Fruit fly (Drosophila melanogaster) whole organism, adult: ENCODE results near the gene Cp190.

Source experiments
- CG11617 ChIP-seq: fragments of 200-800 bp; sonication (Bioruptor generic); optimal IDR thresholded peaks from 2 replicates; lab custom pipeline; 2017; ENCODE audit warnings: mild to moderate bottlenecking, missing biosample characterization, missing genetic modification reagents, missing genetic modification characterization
- CG14711 ChIP-seq: fragments of 200-800 bp; sonication (Bioruptor generic); optimal IDR thresholded peaks from 2 replicates; lab custom pipeline; 2018; ENCODE audit warnings: missing biosample characterization, mild to moderate bottlenecking, missing genetic modification characterization, moderate library complexity
- CG1620 ChIP-seq: fragments of 200-800 bp; sonication (Bioruptor generic); optimal IDR thresholded peaks from 2 replicates; lab custom pipeline; 2016; ENCODE audit warnings: missing biosample characterization, missing genetic modification characterization
- CG5204 ChIP-seq: fragments of 200-800 bp; sonication (Bioruptor generic); optimal IDR thresholded peaks from 2 replicates; lab custom pipeline; 2016; ENCODE audit warnings: missing biosample characterization, missing genetic modification characterization
- CG7045 ChIP-seq: fragments of 200-800 bp; sonication (Bioruptor generic); optimal IDR thresholded peaks from 2 replicates; lab custom pipeline; 2017; ENCODE audit warnings: missing biosample characterization, mild to moderate bottlenecking, missing genetic modification characterization
- Crg-1 ChIP-seq: fragments of 200-800 bp; sonication (Bioruptor generic); optimal IDR thresholded peaks from 2 replicates; lab custom pipeline; 2016; ENCODE audit warnings: missing biosample characterization, missing genetic modification characterization
- Hr96 ChIP-seq: fragments of 200-800 bp; sonication (Bioruptor generic); optimal IDR thresholded peaks from 2 replicates; lab custom pipeline; 2016; ENCODE audit warnings: missing biosample characterization, missing genetic modification characterization
- bab1 ChIP-seq: fragments of 200-800 bp; sonication (Bioruptor generic); optimal IDR thresholded peaks from 3 replicates; lab custom pipeline; 2019; ENCODE audit warnings: missing biosample characterization, mild to moderate bottlenecking, missing genetic modification characterization, moderate library complexity
- cic ChIP-seq: fragments of 200-800 bp; sonication (Bioruptor generic); optimal IDR thresholded peaks from 2 replicates; lab custom pipeline; 2017; ENCODE audit warnings: missing biosample characterization, mild to moderate bottlenecking, missing genetic modification characterization, moderate library complexity
- cnc ChIP-seq, 2 experiments: fragments of >200 bp; optimal IDR thresholded peaks; 2 replicates each; lab custom pipeline; 2017
- kay ChIP-seq: fragments of 200-800 bp; sonication (Bioruptor generic); peaks from one replicate; lab custom pipeline; 2016; ENCODE audit warnings: missing biosample characterization, missing genetic modification characterization, borderline replicate concordance
- tj ChIP-seq: fragments of 200-800 bp; sonication (Bioruptor generic); optimal IDR thresholded peaks from 3 replicates; lab custom pipeline; 2017; ENCODE audit warnings: missing biosample characterization, mild to moderate bottlenecking, missing genetic modification characterization, moderate library complexity
- toe ChIP-seq: fragments of 200-800 bp; sonication (Bioruptor generic); optimal IDR thresholded peaks from 2 replicates; lab custom pipeline; 2016; ENCODE audit warnings: missing biosample characterization, missing genetic modification characterization

dm6 chr3R:15290642-15291118 is 15.6 kb upstream of the Cp190 start, which contains the start of gene CG45218:
- TF ChIP-seq cic: peak; percentile 53
- TF ChIP-seq CG7045: no peak
- no peak for TF ChIP-seq bab1 (GFP tag; lab: Kevin White, UChicago)
- TF ChIP-seq CG5204 (GFP tag; lab: Kevin White, UChicago): no peak
- no peak for TF ChIP-seq Hr96
- no peak for TF ChIP-seq toe
- peak; percentile 95 for TF ChIP-seq kay (GFP tag; lab: Kevin White, UChicago)
- no peak for TF ChIP-seq CG14711 (tag; lab: Kevin White, UChicago)
- peak; percentile 78 for TF ChIP-seq tj
- no peak for TF ChIP-seq CG11617 (GFP tag; lab: Kevin White, UChicago)
- TF ChIP-seq cnc (optimal IDR thresholded peaks at IDR 0.05; lab: Kevin White, UChicago): no peak
- TF ChIP-seq Crg-1 (GFP tag; lab: Kevin White, UChicago): no peak
- TF ChIP-seq CG1620 (GFP tag; lab: Kevin White, UChicago): peak; percentile 34
